Worm (Caenorhabditis elegans) whole organism, midembryonic: ENCODE measurements around the gene C52A11.3.

ENCODE experiments used
- med-1 ChIP-seq: sonication (generic microtip); optimal IDR thresholded peaks from 2 replicates; lab custom pipeline; 2017; ENCODE audit warnings: missing genetic modification characterization, mild to moderate bottlenecking, missing compliant biosample characterization, antibody characterized with exemption, missing genetic modification reagents; ENCODE audit not compliant: insufficient read depth
- tab-1 ChIP-seq: fragments of 200-800 bp; sonication (Bioruptor generic); IDR thresholded peaks from 2 replicates; pipeline ENCODE4 v1.3.6; 2022; ENCODE audit warnings: missing genetic modification characterization, missing compliant biosample characterization
- ztf-23 ChIP-seq: fragments of 200-800 bp; sonication (Bioruptor generic); IDR thresholded peaks from 2 replicates; pipeline ENCODE4 v1.3.6; 2022; ENCODE audit warnings: missing genetic modification reagents, missing genetic modification characterization, missing compliant biosample characterization

- no peak for TF ChIP-seq ztf-23 (GFP tag; lab: Robert Waterston, UW)
- no peak for TF ChIP-seq tab-1 (GFP tag; lab: Robert Waterston, UW)
- no peak for TF ChIP-seq med-1
Observed at ce11 chrII:10767977-10768376, 30.8 kb downstream of the C52A11.3 start.
